Worm (Caenorhabditis elegans) whole organism, young adult: ENCODE results near the gene H06I04.6.

Experiments
- D2030.7 ChIP-seq: fragments of 200-800 bp; sonication (Bioruptor generic); IDR thresholded peaks from 2 replicates; pipeline ENCODE4 v1.3.6; 2022; ENCODE audit warnings: missing genetic modification reagents, missing genetic modification characterization, missing compliant biosample characterization
- Y95B8A.8 ChIP-seq: fragments of 200-800 bp; sonication (Bioruptor generic); IDR thresholded peaks from 2 replicates; pipeline ENCODE4 v1.3.6; 2022; ENCODE audit warnings: missing genetic modification reagents, missing genetic modification characterization, missing compliant biosample characterization
- attf-3 ChIP-seq: fragments of 200-800 bp; sonication (Bioruptor generic); conservative IDR thresholded peaks from 2 replicates; pipeline ENCODE4 v1.3.6; 2022; ENCODE audit warnings: missing genetic modification reagents, missing genetic modification characterization, missing compliant biosample characterization
- ets-4 ChIP-seq: fragments of 200-800 bp; sonication (Bioruptor generic); optimal IDR thresholded peaks from 2 replicates; lab custom pipeline; 2018; ENCODE audit warnings: mild to moderate bottlenecking, missing genetic modification characterization, missing compliant biosample characterization
- snpc-4 ChIP-seq, 5 experiments: fragments of 150-350 bp in 1 of 5; sonication (generic microtip) in 4 of 5; optimal IDR thresholded peaks; 2 replicates each; lab custom pipeline; 2014 to 2018; ENCODE audit warnings: missing genetic modification characterization in 5 of 5, missing biosample characterization in 3 of 5, antibody characterized with exemption in 2 of 5, mild to moderate bottlenecking in 2 of 5, missing compliant biosample characterization in 2 of 5, missing genotype in 2 of 5, moderate library complexity in 2 of 5, missing genetic modification reagents in 1 of 5
- unc-62 ChIP-seq: fragments of 150-350 bp; optimal IDR thresholded peaks from 2 replicates; lab custom pipeline; 2014; ENCODE audit warnings: missing biosample characterization, missing genetic modification reagents, missing genetic modification characterization

DNA sequence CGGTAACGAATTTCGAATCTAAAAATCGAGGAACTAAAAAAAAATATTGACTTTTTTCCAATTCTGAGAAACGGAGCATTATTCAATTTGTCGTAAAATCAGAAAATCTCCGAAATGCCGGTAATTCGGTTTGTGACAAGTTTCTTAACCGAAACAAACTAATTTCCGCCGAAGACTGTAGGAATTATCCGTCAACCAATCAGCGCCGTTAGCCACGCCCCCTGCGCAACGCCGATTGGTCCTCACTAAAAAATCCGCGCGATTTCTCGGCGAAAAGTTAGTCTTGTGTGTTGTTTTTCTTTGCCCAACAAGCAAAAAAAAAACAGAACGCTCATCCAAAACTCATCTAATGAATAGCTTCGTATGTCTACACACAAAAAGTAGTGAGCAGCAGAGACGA lies 44.1 kb downstream of the H06I04.6 start:
- TF ChIP-seq Y95B8A.8 (no peak), unc-62 (GFP tag; lab: Kevin White, UChicago) (no peak), snpc-4 (GFP tag; optimal IDR thresholded peaks at IDR 0.05; lab: Kevin White, UChicago) (no peak), snpc-4 (tag; optimal IDR thresholded peaks at IDR 0.05; lab: Kevin White, UChicago) (no peak), D2030.7 (GFP tag; lab: Robert Waterston, UW) (no peak), ets-4 (GFP tag; lab: Kevin White, UChicago) (no peak), attf-3 (GFP tag; lab: Robert Waterston, UW) (no peak)
